Worm (Caenorhabditis elegans) whole organism, L3 larva: Measurements from ENCODE around the gene T09A5.14.

ENCODE experiments used
- R02D3.7 ChIP-seq: fragments of 150-350 bp; optimal IDR thresholded peaks from 2 replicates; lab custom pipeline; 2014; ENCODE audit warnings: missing biosample characterization, missing genetic modification characterization
- aly-2 ChIP-seq: fragments of 150-350 bp; optimal IDR thresholded peaks from 2 replicates; lab custom pipeline; 2014; ENCODE audit warnings: missing biosample characterization, missing genetic modification characterization
- ceh-16 ChIP-seq: sonication (generic microtip); optimal IDR thresholded peaks from 2 replicates; lab custom pipeline; 2017; ENCODE audit warnings: missing biosample characterization, missing genetic modification characterization
- ceh-82 ChIP-seq: fragments of 150-350 bp; optimal IDR thresholded peaks from 2 replicates; lab custom pipeline; 2014; ENCODE audit warnings: missing biosample characterization, missing genetic modification characterization
- ceh-9 ChIP-seq: sonication (generic microtip); optimal IDR thresholded peaks from 2 replicates; lab custom pipeline; 2018; ENCODE audit warnings: missing biosample characterization, missing genetic modification characterization
- daf-12 ChIP-seq: fragments of 150-350 bp; optimal IDR thresholded peaks from 2 replicates; lab custom pipeline; 2014; ENCODE audit warnings: missing biosample characterization, missing genetic modification reagents, missing genetic modification characterization
- egl-27 ChIP-seq: sonication (generic microtip); optimal IDR thresholded peaks from 4 replicates; lab custom pipeline; 2017; ENCODE audit warnings: missing biosample characterization, missing genetic modification reagents, missing genetic modification characterization
- elt-1 ChIP-seq: fragments of 150-350 bp; optimal IDR thresholded peaks from 2 replicates; lab custom pipeline; 2014; ENCODE audit warnings: missing biosample characterization, missing genetic modification characterization
- elt-2 ChIP-seq: sonication (generic microtip); optimal IDR thresholded peaks from 2 replicates; lab custom pipeline; 2016; ENCODE audit warnings: missing genetic modification reagents, mild to moderate bottlenecking, missing genetic modification characterization, missing compliant biosample characterization
- eor-1 ChIP-seq, 2 experiments: fragments of 150-350 bp; optimal IDR thresholded peaks; 2 replicates each; lab custom pipeline; 2014 to 2018; ENCODE audit warnings: missing biosample characterization in 2 of 2, missing genetic modification characterization in 2 of 2
- fkh-10 ChIP-seq: sonication (generic microtip); optimal IDR thresholded peaks from 2 replicates; lab custom pipeline; 2017; ENCODE audit warnings: missing biosample characterization, missing genetic modification reagents, missing genetic modification characterization
- fkh-2 ChIP-seq: fragments of 150-350 bp; optimal IDR thresholded peaks from 2 replicates; lab custom pipeline; 2014; ENCODE audit warnings: missing biosample characterization, missing genetic modification reagents, missing genetic modification characterization
- hmg-11 ChIP-seq: sonication (generic microtip); optimal IDR thresholded peaks from 2 replicates; lab custom pipeline; 2016; ENCODE audit warnings: missing genetic modification characterization, missing compliant biosample characterization
- jun-1 ChIP-seq: fragments of 150-350 bp; optimal IDR thresholded peaks from 2 replicates; lab custom pipeline; 2014; ENCODE audit warnings: missing biosample characterization, missing genetic modification reagents, missing genetic modification characterization
- lin-15B ChIP-seq: fragments of 150-350 bp; optimal IDR thresholded peaks from 2 replicates; lab custom pipeline; 2014; ENCODE audit warnings: missing biosample characterization, missing genetic modification characterization
- mdl-1 ChIP-seq: fragments of 150-350 bp; optimal IDR thresholded peaks from 2 replicates; lab custom pipeline; 2014; ENCODE audit warnings: missing biosample characterization, missing genetic modification characterization
- mml-1 ChIP-seq: fragments of 150-350 bp; sonication (generic microtip); optimal IDR thresholded peaks from 3 replicates; lab custom pipeline; 2014; ENCODE audit warnings: missing biosample characterization, missing genetic modification characterization
- nfya-1 ChIP-seq: sonication (generic microtip); optimal IDR thresholded peaks from 2 replicates; lab custom pipeline; 2017; ENCODE audit warnings: missing genetic modification characterization, mild to moderate bottlenecking, missing compliant biosample characterization, antibody characterized with exemption, moderate library complexity; ENCODE audit not compliant: insufficient read depth
- nhr-11 ChIP-seq: fragments of 150-350 bp; optimal IDR thresholded peaks from 2 replicates; lab custom pipeline; 2014; ENCODE audit warnings: missing biosample characterization, missing genetic modification characterization
- nhr-12 ChIP-seq: fragments of 150-350 bp; optimal IDR thresholded peaks from 2 replicates; lab custom pipeline; 2014; ENCODE audit warnings: missing biosample characterization, missing genetic modification characterization
- nhr-25 ChIP-seq: sonication (generic microtip); optimal IDR thresholded peaks from 2 replicates; lab custom pipeline; 2017; ENCODE audit warnings: missing biosample characterization, missing genetic modification characterization
- nhr-43 ChIP-seq: sonication (generic microtip); optimal IDR thresholded peaks from 2 replicates; lab custom pipeline; 2016; ENCODE audit warnings: mild to moderate bottlenecking, missing genetic modification characterization, missing compliant biosample characterization; ENCODE audit not compliant: poor library complexity, severe bottlenecking
- nhr-67 ChIP-seq: fragments of 150-350 bp; optimal IDR thresholded peaks from 2 replicates; lab custom pipeline; 2014; ENCODE audit warnings: missing biosample characterization, missing genetic modification characterization
- nhr-76 ChIP-seq: fragments of 150-350 bp; sonication (generic microtip); optimal IDR thresholded peaks from 5 replicates; lab custom pipeline; 2014; ENCODE audit warnings: missing biosample characterization, missing genetic modification characterization
- pha-4 ChIP-seq: fragments of 150-350 bp; optimal IDR thresholded peaks from 2 replicates; lab custom pipeline; 2014; ENCODE audit warnings: missing biosample characterization, missing genetic modification reagents, missing genetic modification characterization
- pqm-1 ChIP-seq: fragments of 150-350 bp; optimal IDR thresholded peaks from 2 replicates; lab custom pipeline; 2017; ENCODE audit warnings: missing biosample characterization, missing genetic modification characterization, inconsistent platforms
- sea-2 ChIP-seq: fragments of 150-350 bp; sonication (generic microtip); optimal IDR thresholded peaks from 4 replicates; lab custom pipeline; 2014; ENCODE audit warnings: missing biosample characterization, missing genetic modification reagents, missing genetic modification characterization
- skn-1 ChIP-seq: fragments of 150-350 bp; optimal IDR thresholded peaks from 2 replicates; lab custom pipeline; 2014; ENCODE audit warnings: missing biosample characterization, missing genetic modification characterization
- snpc-4 ChIP-seq: fragments of 150-350 bp; optimal IDR thresholded peaks from 2 replicates; lab custom pipeline; 2014; ENCODE audit warnings: missing biosample characterization, missing genetic modification characterization
- tbx-2 ChIP-seq: sonication (generic microtip); optimal IDR thresholded peaks from 2 replicates; lab custom pipeline; 2016; ENCODE audit warnings: mild to moderate bottlenecking, missing genetic modification characterization, missing compliant biosample characterization
- unc-39 ChIP-seq: sonication (generic microtip); optimal IDR thresholded peaks from 4 replicates; lab custom pipeline; 2017; ENCODE audit warnings: missing biosample characterization, missing genetic modification characterization
- zag-1 ChIP-seq: fragments of 150-350 bp; optimal IDR thresholded peaks from 2 replicates; lab custom pipeline; 2014; ENCODE audit warnings: missing biosample characterization, missing genetic modification characterization

The T09A5.14 gene

ce11 chrII:7819359-7819758, 12.8 kb upstream of the T09A5.14 start:
- no peak for TF ChIP-seq egl-27
- TF ChIP-seq aly-2 (tag; lab: Kevin White, UChicago): no peak
- TF ChIP-seq pha-4 (tag; lab: Kevin White, UChicago): no peak
- no peak for TF ChIP-seq fkh-2 (tag; lab: Kevin White, UChicago)
- TF ChIP-seq snpc-4 (tag; lab: Kevin White, UChicago): no peak
- no peak for TF ChIP-seq skn-1 (tag; lab: Kevin White, UChicago)
- no peak for TF ChIP-seq lin-15B (tag; lab: Kevin White, UChicago)
- no peak for TF ChIP-seq mml-1 (tag; lab: Kevin White, UChicago)
- no peak for TF ChIP-seq nhr-11
- TF ChIP-seq tbx-2 (tag; lab: Kevin White, UChicago): no peak
- no peak for TF ChIP-seq nhr-25 (tag; lab: Kevin White, UChicago)
- no peak for TF ChIP-seq ceh-9
- no peak for TF ChIP-seq unc-39 (tag; lab: Kevin White, UChicago)
- no peak for TF ChIP-seq nfya-1 (tag; lab: Kevin White, UChicago)
- TF ChIP-seq sea-2 (GFP tag; lab: Kevin White, UChicago): no peak
- no peak for TF ChIP-seq fkh-10
- TF ChIP-seq, all 47 proteins: peak for 0

- no peak for TF ChIP-seq unc-39 (tag; lab: Kevin White, UChicago)
- no peak for TF ChIP-seq elt-1 (tag; lab: Kevin White, UChicago)
- no peak for TF ChIP-seq pqm-1
- TF ChIP-seq nhr-67: no peak
- TF ChIP-seq elt-2 (tag; lab: Kevin White, UChicago): no peak
- no peak for TF ChIP-seq tbx-2 (tag; lab: Kevin White, UChicago)
- TF ChIP-seq fkh-2 (tag; lab: Kevin White, UChicago): no peak
- no peak for TF ChIP-seq nhr-12 (tag; lab: Kevin White, UChicago)
- no peak for TF ChIP-seq ceh-82 (tag; lab: Kevin White, UChicago)
- no peak for TF ChIP-seq ceh-16
- TF ChIP-seq nhr-76 (tag; lab: Kevin White, UChicago): no peak
- no peak for TF ChIP-seq skn-1 (tag; lab: Kevin White, UChicago)
Measured at ce11 chrII:7822454-7822853, 9.7 kb upstream of the T09A5.14 start, which contains the start of gene irld-47. irld-47 (minus strand) TSS chrII:7822554.

- TF ChIP-seq nhr-43 (tag; lab: Kevin White, UChicago) (no peak), ceh-82 (tag; lab: Kevin White, UChicago) (no peak), elt-1 (tag; lab: Kevin White, UChicago) (no peak), mml-1 (tag; lab: Kevin White, UChicago) (no peak)
Measured at ce11 chrII:7825107-7825506, 7.0 kb upstream of the T09A5.14 start, which contains the start of gene srw-62. srw-62 (plus strand) TSS chrII:7825407.

ce11 chrII:7827883-7828282, 4.3 kb upstream of the T09A5.14 start:
- no peak for TF ChIP-seq R02D3.7 (tag; lab: Kevin White, UChicago)
- no peak for TF ChIP-seq nhr-76 (tag; lab: Kevin White, UChicago)
- TF ChIP-seq elt-2 (tag; lab: Kevin White, UChicago): no peak
- TF ChIP-seq ceh-16: no peak
- TF ChIP-seq mml-1 (tag; lab: Kevin White, UChicago): no peak
- TF ChIP-seq nfya-1 (tag; lab: Kevin White, UChicago): no peak
- TF ChIP-seq hmg-11 (tag; lab: Kevin White, UChicago): no peak
- no peak for TF ChIP-seq mdl-1 (tag; lab: Kevin White, UChicago)
- TF ChIP-seq eor-1 (tag; optimal IDR thresholded peaks at IDR 0.05; lab: Kevin White, UChicago): no peak

- TF ChIP-seq mdl-1 (tag; lab: Kevin White, UChicago): no peak
- TF ChIP-seq daf-12 (tag; lab: Kevin White, UChicago): no peak
- TF ChIP-seq jun-1 (tag; lab: Kevin White, UChicago): no peak
- TF ChIP-seq ceh-82 (tag; lab: Kevin White, UChicago): no peak
Measured at ce11 chrII:7829616-7830015, 2.5 kb upstream of the T09A5.14 start.

ce11 chrII:7835314-7835713, 3.2 kb downstream of the T09A5.14 start, which contains the start of gene cex-2:
cex-2 (minus strand) TSS chrII:7835414.
- TF ChIP-seq nhr-25 (tag; lab: Kevin White, UChicago) (no peak), pha-4 (tag; lab: Kevin White, UChicago) (peak; percentile 28), zag-1 (no peak), fkh-10 (no peak)
